Fruit fly (Drosophila melanogaster) whole organism, prepupa: Measurements from ENCODE around the gene bel.

Experiments
- Blimp-1 ChIP-seq: fragments of 200-800 bp; sonication (Bioruptor generic); optimal IDR thresholded peaks from 3 replicates; lab custom pipeline; 2017; ENCODE audit warnings: missing biosample characterization, missing genetic modification characterization, mild to moderate bottlenecking, moderate library complexity, missing genetic modification reagents
- CG10631 ChIP-seq: fragments of 200-800 bp; sonication (Bioruptor generic); optimal IDR thresholded peaks from 2 replicates; lab custom pipeline; 2016; ENCODE audit warnings: missing biosample characterization, missing genetic modification characterization
- CG10669 ChIP-seq: fragments of 200-800 bp; sonication (Bioruptor generic); optimal IDR thresholded peaks from 3 replicates; lab custom pipeline; 2018; ENCODE audit warnings: missing biosample characterization, mild to moderate bottlenecking, missing genetic modification characterization, moderate library complexity
- CG11762 ChIP-seq: fragments of 200-800 bp; sonication (Bioruptor generic); optimal IDR thresholded peaks from 3 replicates; lab custom pipeline; 2016; ENCODE audit warnings: missing biosample characterization, missing genetic modification characterization; ENCODE audit not compliant: insufficient read depth
- CG15336 ChIP-seq: fragments of 200-800 bp; sonication (Bioruptor generic); IDR thresholded peaks from 2 replicates; pipeline ENCODE4 v1.3.6; 2022; ENCODE audit warnings: missing biosample characterization, missing genetic modification characterization
- CG1621 ChIP-seq: fragments of 200-800 bp; sonication (Bioruptor generic); optimal IDR thresholded peaks from 3 replicates; lab custom pipeline; 2018; ENCODE audit warnings: missing biosample characterization, mild to moderate bottlenecking, missing genetic modification characterization
- CG16779 ChIP-seq: fragments of 200-800 bp; sonication (Bioruptor generic); optimal IDR thresholded peaks from 3 replicates; lab custom pipeline; 2017; ENCODE audit warnings: missing biosample characterization, mild to moderate bottlenecking, missing genetic modification characterization
- CG3032 ChIP-seq: fragments of 200-800 bp; optimal IDR thresholded peaks from 2 replicates; lab custom pipeline; 2019; ENCODE audit warnings: missing biosample characterization, mild to moderate bottlenecking, missing genetic modification characterization, moderate library complexity
- CG31627 ChIP-seq: fragments of 200-800 bp; sonication (Bioruptor generic); optimal IDR thresholded peaks from 3 replicates; lab custom pipeline; 2016; ENCODE audit warnings: missing biosample characterization, missing genetic modification characterization
- CG3919 ChIP-seq: fragments of 200-800 bp; sonication (Bioruptor generic); optimal IDR thresholded peaks from 3 replicates; lab custom pipeline; 2016; ENCODE audit warnings: missing biosample characterization, missing genetic modification characterization
- CG4318 ChIP-seq: fragments of 200-800 bp; sonication (Bioruptor generic); optimal IDR thresholded peaks from 3 replicates; lab custom pipeline; 2017; ENCODE audit warnings: missing biosample characterization, mild to moderate bottlenecking, missing genetic modification characterization
- CG6163 ChIP-seq: fragments of 200-800 bp; sonication (Bioruptor generic); IDR thresholded peaks from 3 replicates; pipeline ENCODE4 v1.3.6; 2022; ENCODE audit warnings: missing biosample characterization, missing genetic modification characterization
- CG6276 ChIP-seq: fragments of 200-800 bp; sonication (Bioruptor generic); optimal IDR thresholded peaks from 2 replicates; lab custom pipeline; 2017; ENCODE audit warnings: missing biosample characterization, mild to moderate bottlenecking, missing genetic modification characterization
- CG6808 ChIP-seq: fragments of 200-800 bp; sonication (Bioruptor generic); optimal IDR thresholded peaks from 3 replicates; lab custom pipeline; 2017; ENCODE audit warnings: missing biosample characterization, missing genetic modification characterization, mild to moderate bottlenecking, moderate library complexity, missing genetic modification reagents
- CG6854 ChIP-seq: fragments of 200-800 bp; sonication (Bioruptor generic); optimal IDR thresholded peaks from 2 replicates; lab custom pipeline; 2017; ENCODE audit warnings: missing biosample characterization, mild to moderate bottlenecking, missing genetic modification characterization
- CG7368 ChIP-seq: fragments of 200-800 bp; sonication (Bioruptor generic); optimal IDR thresholded peaks from 3 replicates; lab custom pipeline; 2016; ENCODE audit warnings: missing biosample characterization, missing genetic modification characterization
- CG8632 ChIP-seq: fragments of 200-800 bp; sonication (Bioruptor generic); optimal IDR thresholded peaks from 3 replicates; lab custom pipeline; 2016; ENCODE audit warnings: missing biosample characterization, missing genetic modification characterization
- CG9139 ChIP-seq: fragments of 200-800 bp; sonication (Bioruptor generic); optimal IDR thresholded peaks from 3 replicates; lab custom pipeline; 2017; ENCODE audit warnings: missing biosample characterization, mild to moderate bottlenecking, missing genetic modification characterization
- Eip78C ChIP-seq: fragments of 200-800 bp; sonication (Bioruptor generic); peaks from one replicate; lab custom pipeline; 2016; ENCODE audit warnings: missing biosample characterization, missing genetic modification characterization
- Ets21C ChIP-seq: fragments of 200-800 bp; sonication (Bioruptor generic); optimal IDR thresholded peaks from 3 replicates; lab custom pipeline; 2016; ENCODE audit warnings: missing biosample characterization, missing genetic modification characterization
- Ets96B ChIP-seq: fragments of 200-800 bp; optimal IDR thresholded peaks from 2 replicates; lab custom pipeline; 2019; ENCODE audit warnings: missing biosample characterization, mild to moderate bottlenecking, missing genetic modification characterization, moderate library complexity
- Hr38 ChIP-seq: sonication (Bioruptor generic); optimal IDR thresholded peaks from 2 replicates; lab custom pipeline; 2016; ENCODE audit warnings: missing biosample characterization, missing genetic modification characterization
- Hr4 ChIP-seq: fragments of 200-800 bp; sonication (Bioruptor generic); optimal IDR thresholded peaks from 3 replicates; lab custom pipeline; 2016; ENCODE audit warnings: missing biosample characterization, missing genetic modification characterization
- Lpt ChIP-seq: fragments of 200-800 bp; sonication (Bioruptor generic); optimal IDR thresholded peaks from 3 replicates; lab custom pipeline; 2016; ENCODE audit warnings: missing biosample characterization, missing genetic modification characterization
- Smox ChIP-seq: fragments of 200-800 bp; sonication (Bioruptor generic); optimal IDR thresholded peaks from 3 replicates; lab custom pipeline; 2016; ENCODE audit warnings: missing biosample characterization, missing genetic modification characterization
- Sox102F ChIP-seq: fragments of 200-800 bp; sonication (Bioruptor generic); optimal IDR thresholded peaks from 2 replicates; lab custom pipeline; 2016; ENCODE audit warnings: missing biosample characterization, mild to moderate bottlenecking, missing genetic modification characterization
- Sox14 ChIP-seq: fragments of 200-800 bp; sonication (Bioruptor generic); optimal IDR thresholded peaks from 3 replicates; lab custom pipeline; 2016; ENCODE audit warnings: missing biosample characterization, missing genetic modification characterization
- Sox15 ChIP-seq: fragments of 200-800 bp; sonication (Bioruptor generic); optimal IDR thresholded peaks from 3 replicates; lab custom pipeline; 2016; ENCODE audit warnings: missing biosample characterization, missing genetic modification characterization
- achi ChIP-seq: fragments of 200-800 bp; sonication (Bioruptor generic); optimal IDR thresholded peaks from 3 replicates; lab custom pipeline; 2016; ENCODE audit warnings: missing biosample characterization, missing genetic modification characterization
- acj6 ChIP-seq: fragments of 200-800 bp; sonication (Bioruptor generic); optimal IDR thresholded peaks from 3 replicates; lab custom pipeline; 2016; ENCODE audit warnings: missing biosample characterization, missing genetic modification characterization
- cyc ChIP-seq: fragments of 200-800 bp; sonication (Bioruptor generic); optimal IDR thresholded peaks from 3 replicates; lab custom pipeline; 2016; ENCODE audit warnings: missing biosample characterization, missing genetic modification characterization
- dac ChIP-seq: fragments of 200-800 bp; sonication (Bioruptor generic); optimal IDR thresholded peaks from 2 replicates; lab custom pipeline; 2017; ENCODE audit warnings: missing biosample characterization, mild to moderate bottlenecking, missing genetic modification characterization
- dsx ChIP-seq: fragments of 200-800 bp; optimal IDR thresholded peaks from 3 replicates; lab custom pipeline; 2019; ENCODE audit warnings: missing biosample characterization, mild to moderate bottlenecking, missing genetic modification characterization, moderate library complexity; ENCODE audit not compliant: poor library complexity, severe bottlenecking
- eg ChIP-seq: fragments of 200-800 bp; sonication (Bioruptor generic); IDR thresholded peaks from 3 replicates; pipeline ENCODE4 v1.3.6; 2022; ENCODE audit warnings: missing biosample characterization, missing genetic modification characterization
- esn ChIP-seq: fragments of 200-800 bp; sonication (Bioruptor generic); optimal IDR thresholded peaks from 2 replicates; lab custom pipeline; 2016; ENCODE audit warnings: missing biosample characterization, mild to moderate bottlenecking, missing genetic modification characterization, moderate library complexity
- fd59A ChIP-seq: fragments of 200-800 bp; sonication (Bioruptor generic); optimal IDR thresholded peaks from 2 replicates; lab custom pipeline; 2017; ENCODE audit warnings: missing biosample characterization, mild to moderate bottlenecking, missing genetic modification characterization, missing genetic modification reagents
- fd85E ChIP-seq: fragments of 200-800 bp; sonication (Bioruptor generic); optimal IDR thresholded peaks from 3 replicates; lab custom pipeline; 2016; ENCODE audit warnings: missing biosample characterization, missing genetic modification characterization
- lz ChIP-seq: fragments of 200-800 bp; sonication (Bioruptor generic); optimal IDR thresholded peaks from 3 replicates; lab custom pipeline; 2016; ENCODE audit warnings: missing biosample characterization, missing genetic modification characterization
- pdm3 ChIP-seq: fragments of 200-800 bp; sonication (Bioruptor generic); optimal IDR thresholded peaks from 3 replicates; lab custom pipeline; 2016; ENCODE audit warnings: missing biosample characterization, missing genetic modification characterization
- salr ChIP-seq, 2 experiments: fragments of 200-800 bp; sonication (Bioruptor generic); optimal IDR thresholded peaks; 3 replicates each; lab custom pipeline; 2016 to 2018; ENCODE audit warnings: missing biosample characterization in 2 of 2, missing genetic modification characterization in 2 of 2, mild to moderate bottlenecking in 1 of 2
- spab ChIP-seq: fragments of 200-800 bp; sonication (Bioruptor generic); optimal IDR thresholded peaks from 2 replicates; lab custom pipeline; 2017; ENCODE audit warnings: missing biosample characterization, mild to moderate bottlenecking, missing genetic modification characterization, missing genetic modification reagents
- ss ChIP-seq, 2 experiments: fragments of 200-800 bp; sonication (Bioruptor generic); optimal IDR thresholded peaks; 2 replicates in 1 of 2; 3 replicates in 1 of 2; lab custom pipeline; 2017 to 2018; ENCODE audit warnings: mild to moderate bottlenecking in 2 of 2, missing biosample characterization in 2 of 2, missing genetic modification characterization in 2 of 2, moderate library complexity in 1 of 2
- svp ChIP-seq: fragments of 200-800 bp; sonication (Bioruptor generic); peaks from one replicate; lab custom pipeline; 2016; ENCODE audit warnings: missing biosample characterization, missing genetic modification characterization
- topi ChIP-seq: fragments of 200-800 bp; sonication (Bioruptor generic); optimal IDR thresholded peaks from 3 replicates; lab custom pipeline; 2016; ENCODE audit warnings: missing biosample characterization, missing genetic modification characterization
- vri ChIP-seq: fragments of 200-800 bp; sonication (Bioruptor generic); optimal IDR thresholded peaks from 3 replicates; lab custom pipeline; 2016; ENCODE audit warnings: missing biosample characterization, mild to moderate bottlenecking, missing genetic modification characterization

Gene bel

DNA sequence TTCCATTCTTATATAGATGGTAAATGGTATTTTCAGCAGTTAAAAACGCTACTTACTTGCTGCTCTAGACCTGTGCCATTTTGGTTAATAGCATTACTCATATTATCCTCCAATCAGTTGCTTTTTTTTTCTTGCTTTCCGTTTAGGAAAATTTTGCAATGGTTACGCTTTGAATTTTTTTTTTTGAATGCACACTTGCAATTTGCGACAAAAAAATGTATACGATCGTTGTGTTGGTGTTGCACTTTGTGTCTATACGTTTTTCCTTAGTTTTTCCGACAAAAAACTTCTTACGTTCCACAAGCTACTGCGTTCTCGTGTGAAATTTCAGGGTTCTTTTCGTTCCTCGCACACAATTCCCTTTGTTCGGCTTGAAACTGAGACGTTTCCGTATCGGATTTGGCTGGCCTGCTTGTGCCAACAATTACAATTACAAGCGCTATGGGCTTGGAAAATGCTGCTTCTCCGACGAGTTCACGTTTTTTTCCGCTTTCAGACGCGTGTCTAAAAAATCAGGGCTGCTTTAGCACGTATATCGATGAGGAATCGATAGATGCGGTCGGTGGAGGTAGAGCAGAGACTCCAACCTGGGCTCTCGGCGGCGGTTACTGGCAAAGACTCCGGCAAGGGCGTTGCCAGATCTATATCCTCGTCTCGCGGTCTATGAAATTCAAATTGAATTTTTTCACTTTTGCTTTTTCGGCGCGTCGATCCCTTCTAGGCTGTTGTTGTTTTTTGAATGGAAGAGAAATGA is 477 bp downstream of the bel start:
- peak; percentile 54 for TF ChIP-seq Blimp-1 (GFP tag; lab: Kevin White, UChicago)
- peak; percentile 36 for TF ChIP-seq CG3919 (GFP tag; lab: Kevin White, UChicago)
- TF ChIP-seq CG11762 (GFP tag; lab: Kevin White, UChicago), result no peak
- TF ChIP-seq CG3032, result peak; percentile 29
- peak; percentile 9 for TF ChIP-seq CG7368 (GFP tag; lab: Kevin White, UChicago)
- TF ChIP-seq dsx, result peak; percentile 1
- no peak for TF ChIP-seq CG10631 (GFP tag; lab: Kevin White, UChicago)
- TF ChIP-seq eg (GFP tag; lab: Robert Waterston, UW), result 0 out of 3 replicates have a peak, but pooled peaks have one; percentile 31
- peak; percentile 69 for TF ChIP-seq svp (GFP tag; lab: Kevin White, UChicago)
- TF ChIP-seq CG1621 (tag; lab: Kevin White, UChicago), result peak; percentile 99
- peak; percentile 52 for TF ChIP-seq CG6163 (GFP tag; lab: Robert Waterston, UW)
- TF ChIP-seq ss (GFP tag; optimal IDR thresholded peaks at IDR 0.05; lab: Kevin White, UChicago), result no peak
- peak; percentile 34 for TF ChIP-seq lz (GFP tag; lab: Kevin White, UChicago)
- no peak for TF ChIP-seq CG4318 (GFP tag; lab: Kevin White, UChicago)
- peak; percentile 27 for TF ChIP-seq CG6854 (GFP tag; lab: Kevin White, UChicago)
- peak; percentile 7 for TF ChIP-seq CG31627
- peak; percentile 79 for TF ChIP-seq Sox14 (GFP tag; lab: Kevin White, UChicago)
- peak; percentile 51 for TF ChIP-seq achi (GFP tag; lab: Kevin White, UChicago)
- peak; percentile 24 for TF ChIP-seq CG6808 (GFP tag; lab: Kevin White, UChicago)
- TF ChIP-seq vri (GFP tag; lab: Kevin White, UChicago), result no peak
- peak; percentile 20 for TF ChIP-seq Smox (GFP tag; lab: Kevin White, UChicago)
- TF ChIP-seq Ets21C (GFP tag; lab: Kevin White, UChicago), result no peak
- peak; percentile 29 for TF ChIP-seq Eip78C (GFP tag; lab: Kevin White, UChicago)

DNA sequence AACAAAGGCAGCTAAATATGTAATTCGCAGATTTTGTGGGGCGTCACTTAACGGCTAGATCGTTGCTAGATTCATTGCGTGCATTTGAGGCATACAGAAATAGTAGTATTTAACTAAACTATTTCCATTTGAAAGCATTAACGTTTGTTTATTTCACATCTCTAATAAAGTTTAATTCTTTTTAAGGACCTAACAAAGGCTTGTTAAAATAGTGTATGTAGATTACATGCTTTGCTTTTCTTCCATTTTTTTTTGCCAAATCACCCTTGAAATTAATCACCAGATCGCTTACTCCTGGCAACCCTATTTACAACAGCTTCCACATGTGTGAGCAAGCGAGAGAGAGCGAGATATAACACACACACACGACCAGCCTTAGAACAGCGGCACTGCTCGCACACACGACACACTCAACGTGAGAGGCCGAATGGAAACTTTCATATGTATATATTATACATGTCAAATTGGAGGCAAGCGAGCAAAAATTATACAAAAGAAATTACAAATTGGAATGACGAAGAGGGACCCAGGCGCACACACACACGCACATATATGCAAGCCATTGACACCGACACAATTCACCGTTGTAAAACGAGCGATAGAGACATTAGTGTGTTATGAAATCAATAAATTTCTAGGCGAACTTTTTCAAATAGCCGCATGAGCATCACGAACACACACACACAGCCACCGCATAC is 1.2 kb downstream of the bel start:
- peak; percentile 3 for TF ChIP-seq CG16779 (tag; lab: Kevin White, UChicago)
- peak; percentile 54; the same call in 1 of the 2 replicates for TF ChIP-seq CG15336
- peak; percentile 67 for TF ChIP-seq Hr4 (GFP tag; lab: Kevin White, UChicago)
- no peak for TF ChIP-seq CG6276 (GFP tag; lab: Kevin White, UChicago)
- peak; percentile 60; the same call in 2 of the 3 replicates for TF ChIP-seq eg (GFP tag; lab: Robert Waterston, UW)
- peak; percentile 7 for TF ChIP-seq dac
- TF ChIP-seq Hr38, result no peak
- peak; percentile 62 for TF ChIP-seq Lpt (GFP tag; lab: Kevin White, UChicago)
- peak; percentile 61 for TF ChIP-seq pdm3
- TF ChIP-seq achi (GFP tag; lab: Kevin White, UChicago), result peak; percentile 68
- TF ChIP-seq Ets96B (tag; lab: Kevin White, UChicago), result peak; percentile 15
- TF ChIP-seq salr (GFP tag; optimal IDR thresholded peaks at IDR 0.05; lab: Kevin White, UChicago), result peak in 1 of 2 experiments; percentile 38
- TF ChIP-seq topi (GFP tag; lab: Kevin White, UChicago), result peak; percentile 62
- peak; percentile 61 for TF ChIP-seq acj6 (GFP tag; lab: Kevin White, UChicago)
- peak; percentile 67 for TF ChIP-seq Sox102F
- peak; percentile 21 for TF ChIP-seq CG3032
- TF ChIP-seq spab (GFP tag; lab: Kevin White, UChicago), result peak; percentile 58
- peak; percentile 92 for TF ChIP-seq Eip78C (GFP tag; lab: Kevin White, UChicago)
- TF ChIP-seq Sox15 (GFP tag; lab: Kevin White, UChicago), result no peak
- TF ChIP-seq CG4318 (GFP tag; lab: Kevin White, UChicago), result peak; percentile 41
- TF ChIP-seq lz (GFP tag; lab: Kevin White, UChicago), result peak; percentile 59
- peak; percentile 48 for TF ChIP-seq CG8632 (GFP tag; lab: Kevin White, UChicago)
- TF ChIP-seq fd85E, result no peak
- TF ChIP-seq esn, result peak; percentile 80
- TF ChIP-seq CG9139 (GFP tag; lab: Kevin White, UChicago), result peak; percentile 23
- peak; percentile 78 for TF ChIP-seq Sox14 (GFP tag; lab: Kevin White, UChicago)
- TF ChIP-seq fd59A (GFP tag; lab: Kevin White, UChicago), result peak; percentile 5
- peak; percentile 62 for TF ChIP-seq CG10669 (GFP tag; lab: Kevin White, UChicago)
- no peak for TF ChIP-seq CG1621 (tag; lab: Kevin White, UChicago)
- TF ChIP-seq CG6854 (GFP tag; lab: Kevin White, UChicago), result peak; percentile 40
- TF ChIP-seq cyc, result peak; percentile 67
